Worm (Caenorhabditis elegans): ENCODE measurements around the gene F58H1.3.

The F58H1.3 gene

DNA sequence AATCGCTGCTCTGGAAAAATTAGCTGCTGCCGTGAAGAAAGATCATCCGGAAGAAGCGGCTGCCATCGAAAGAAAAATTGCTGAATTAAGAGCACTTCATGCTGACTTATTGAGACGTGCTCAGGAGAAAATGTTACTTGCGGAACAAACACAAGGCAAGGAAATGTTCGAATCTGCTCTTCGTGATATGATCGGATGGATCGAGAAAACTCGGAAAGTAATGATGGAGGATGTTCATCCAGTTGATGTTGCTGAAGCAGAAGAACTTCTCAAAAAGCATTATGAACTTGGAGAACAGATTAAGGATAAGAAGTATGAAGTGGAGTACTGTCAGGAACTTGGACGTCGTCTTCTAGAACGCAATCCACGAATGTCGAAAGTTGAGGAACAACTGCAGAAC, 27.8 kb upstream of the F58H1.3 start:
- no peak for TF ChIP-seq hmbx-1 (tag; optimal IDR thresholded peaks at IDR 0.05)
- no peak for TF ChIP-seq ceh-36 (tag; optimal IDR thresholded peaks at IDR 0.05)
- no peak for TF ChIP-seq sea-1 (GFP tag; conservative IDR thresholded peaks at IDR 0.05)

DNA sequence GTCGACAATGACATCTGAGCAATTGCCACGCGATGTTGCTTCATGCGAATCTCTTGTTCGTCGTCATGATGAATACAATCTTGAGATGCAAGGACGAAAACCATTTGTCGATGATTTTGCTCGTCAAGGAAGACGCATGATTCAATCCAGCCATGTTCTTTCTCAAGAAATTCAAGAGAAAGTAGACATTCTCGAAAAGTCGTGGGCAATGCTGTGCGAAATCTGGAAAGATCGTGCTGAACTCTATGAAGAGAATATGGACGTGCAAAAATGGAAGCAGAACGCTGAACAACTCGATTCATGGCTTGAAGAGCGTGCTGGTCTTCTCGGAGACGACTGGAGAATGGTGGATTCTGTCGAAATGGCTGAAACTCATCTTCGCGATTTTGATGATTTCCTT, 20.5 kb upstream of the F58H1.3 start:
- TF ChIP-seq aly-1 (tag; optimal IDR thresholded peaks at IDR 0.05) (peak; percentile 18), ceh-13 (GFP tag; optimal IDR thresholded peaks at IDR 0.05) (no peak)

DNA sequence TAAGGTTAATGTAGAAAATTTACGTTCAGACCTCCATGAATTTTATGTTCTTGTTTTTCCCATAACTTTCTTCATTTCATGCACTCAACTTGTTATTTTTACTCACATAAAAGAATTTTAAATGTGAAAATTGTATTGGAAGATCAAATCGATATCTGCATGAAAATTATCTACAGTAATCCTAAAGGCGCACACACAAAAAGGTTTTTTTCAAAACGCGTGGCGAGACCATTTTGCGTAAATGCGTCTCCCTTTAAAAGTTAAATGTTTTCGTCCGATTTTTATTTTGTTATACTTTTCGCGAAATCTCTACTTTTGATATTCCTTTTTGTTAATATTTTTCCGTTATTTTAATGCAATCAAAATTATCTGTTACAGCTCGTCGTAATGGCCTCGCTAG, 16.6 kb upstream of the F58H1.3 start, which contains the start of gene R31.2:
Gene R31.2, plus strand, starts transcription at position 388 of the 400 bp plus-strand sequence.
- no peak for TF ChIP-seq tra-4 (tag; optimal IDR thresholded peaks at IDR 0.05)
- no peak for TF ChIP-seq flt-1 (GFP tag; IDR thresholded peaks at IDR 0.05)
- no peak for TF ChIP-seq ama-1 (optimal IDR thresholded peaks at IDR 0.05)
- TF ChIP-seq pes-1 (GFP tag; IDR thresholded peaks at IDR 0.05): no peak
- TF ChIP-seq hnd-1 (tag; optimal IDR thresholded peaks at IDR 0.05): no peak
- TF ChIP-seq tbx-37 (GFP tag; conservative IDR thresholded peaks at IDR 0.05): no peak
- no peak for TF ChIP-seq ceh-13 (GFP tag; optimal IDR thresholded peaks at IDR 0.05)
- no peak for TF ChIP-seq tbx-11 (GFP tag; IDR thresholded peaks at IDR 0.05)
- TF ChIP-seq ceh-36 (tag; optimal IDR thresholded peaks at IDR 0.05): no peak
- no peak for TF ChIP-seq ets-7 (tag; optimal IDR thresholded peaks at IDR 0.05)
- no peak for TF ChIP-seq B0310.2 (tag; optimal IDR thresholded peaks at IDR 0.05)
- TF ChIP-seq hmg-4 (GFP tag; optimal IDR thresholded peaks at IDR 0.05): no peak
- TF ChIP-seq hmbx-1 (tag; optimal IDR thresholded peaks at IDR 0.05): no peak

DNA sequence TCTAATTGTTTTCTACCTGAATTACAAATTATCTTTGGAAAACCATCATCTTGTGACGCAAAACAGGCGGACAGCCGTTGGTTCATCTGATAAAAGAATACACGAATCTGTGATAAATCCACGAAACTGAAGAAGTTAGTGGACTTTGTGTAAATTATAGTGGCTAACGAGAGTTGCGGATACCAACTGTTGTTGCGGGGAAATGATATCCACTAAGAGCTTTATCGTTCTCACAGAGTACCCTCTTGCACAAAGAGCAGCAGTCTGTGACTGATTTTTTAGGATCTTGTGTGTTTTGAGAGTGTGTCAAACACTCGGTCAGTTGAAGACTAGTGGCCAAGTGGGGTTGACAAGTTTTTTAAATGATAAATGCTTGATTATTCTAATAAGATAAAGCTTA, 14.1 kb upstream of the F58H1.3 start:
- TF ChIP-seq tbx-11 (GFP tag; IDR thresholded peaks at IDR 0.05) (no peak), tra-4 (tag; optimal IDR thresholded peaks at IDR 0.05) (no peak), hmbx-1 (tag; optimal IDR thresholded peaks at IDR 0.05) (no peak), flt-1 (GFP tag; IDR thresholded peaks at IDR 0.05) (no peak), ama-1 (optimal IDR thresholded peaks at IDR 0.05) (no peak), aly-1 (tag; optimal IDR thresholded peaks at IDR 0.05) (no peak), B0310.2 (tag; optimal IDR thresholded peaks at IDR 0.05) (no peak), sea-1 (GFP tag; conservative IDR thresholded peaks at IDR 0.05) (no peak), scrt-1 (GFP tag; IDR thresholded peaks at IDR 0.05) (no peak)

DNA sequence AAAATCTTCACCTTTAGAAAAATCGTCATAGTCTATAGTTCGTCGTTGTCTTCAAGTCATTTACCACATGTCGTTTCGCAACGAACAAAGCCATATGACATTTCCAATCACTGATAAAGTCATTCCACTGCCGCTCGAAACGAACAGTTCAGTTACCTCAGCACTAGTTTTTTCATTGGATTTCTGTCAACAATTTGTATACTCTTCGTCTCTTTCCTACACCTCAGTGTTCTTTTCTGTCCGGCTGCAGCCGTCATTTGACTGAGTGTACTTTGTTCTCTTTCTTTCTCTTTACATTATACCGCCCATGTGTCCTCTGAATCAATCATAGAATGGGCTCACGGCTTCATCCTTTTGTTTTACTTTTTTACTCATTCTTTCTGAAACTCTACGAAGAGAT, 12.5 kb upstream of the F58H1.3 start:
- TF ChIP-seq ama-1 (optimal IDR thresholded peaks at IDR 0.05): no peak
- no peak for TF ChIP-seq hmg-4 (GFP tag; optimal IDR thresholded peaks at IDR 0.05)
- no peak for TF ChIP-seq aly-1 (tag; optimal IDR thresholded peaks at IDR 0.05)
- TF ChIP-seq hmbx-1 (tag; optimal IDR thresholded peaks at IDR 0.05): no peak
- no peak for TF ChIP-seq hnd-1 (tag; optimal IDR thresholded peaks at IDR 0.05)
- no peak for TF ChIP-seq scrt-1 (GFP tag; IDR thresholded peaks at IDR 0.05)
- no peak for TF ChIP-seq ets-7 (tag; optimal IDR thresholded peaks at IDR 0.05)
- no peak for TF ChIP-seq tbx-37 (GFP tag; conservative IDR thresholded peaks at IDR 0.05)
- TF ChIP-seq pes-1 (GFP tag; IDR thresholded peaks at IDR 0.05): no peak
- TF ChIP-seq tra-4 (tag; optimal IDR thresholded peaks at IDR 0.05): no peak
- TF ChIP-seq ceh-13 (GFP tag; optimal IDR thresholded peaks at IDR 0.05): no peak

DNA sequence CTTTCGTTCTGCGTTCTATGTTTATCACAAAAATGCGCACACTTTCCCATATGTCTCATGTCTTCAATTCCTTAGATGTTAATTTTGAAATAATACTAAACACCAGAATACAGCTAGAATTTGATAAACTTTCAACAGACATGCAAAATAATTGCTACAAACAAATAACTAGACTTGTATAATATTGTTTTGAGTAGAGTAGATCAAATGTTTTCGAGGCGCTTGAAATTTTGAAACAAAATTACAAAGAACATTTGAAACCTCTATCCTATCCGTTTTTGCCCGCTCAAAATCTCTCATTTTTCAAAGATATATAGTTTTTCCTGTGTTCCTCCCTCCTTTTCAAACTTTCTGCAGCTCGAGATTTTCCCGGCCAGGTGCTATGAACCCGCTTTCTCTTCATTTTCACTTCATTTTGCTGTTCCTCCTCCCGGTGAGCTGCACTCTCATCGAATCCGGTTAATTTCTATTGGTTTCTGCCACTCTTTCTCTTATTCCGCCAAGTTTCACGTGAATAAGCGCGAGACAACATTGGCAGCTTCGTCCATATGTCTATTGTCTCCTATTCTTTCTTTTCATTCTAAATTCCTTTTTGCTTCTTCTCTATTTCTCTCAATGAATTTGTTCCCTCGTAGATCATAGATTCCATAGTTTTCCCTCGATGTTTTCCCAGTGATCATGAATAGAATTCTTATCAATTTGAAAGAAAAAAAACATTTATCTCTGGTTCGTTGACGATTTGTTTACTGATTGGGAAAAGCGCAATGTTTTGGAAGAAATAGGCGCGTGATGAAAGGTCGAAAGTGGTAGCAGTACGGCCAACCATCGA, 11.9 kb upstream of the F58H1.3 start:
- TF ChIP-seq aly-1 (tag; optimal IDR thresholded peaks at IDR 0.05) (no peak), B0310.2 (tag; optimal IDR thresholded peaks at IDR 0.05) (no peak), scrt-1 (GFP tag; IDR thresholded peaks at IDR 0.05) (no peak), ceh-13 (GFP tag; optimal IDR thresholded peaks at IDR 0.05) (no peak)

DNA sequence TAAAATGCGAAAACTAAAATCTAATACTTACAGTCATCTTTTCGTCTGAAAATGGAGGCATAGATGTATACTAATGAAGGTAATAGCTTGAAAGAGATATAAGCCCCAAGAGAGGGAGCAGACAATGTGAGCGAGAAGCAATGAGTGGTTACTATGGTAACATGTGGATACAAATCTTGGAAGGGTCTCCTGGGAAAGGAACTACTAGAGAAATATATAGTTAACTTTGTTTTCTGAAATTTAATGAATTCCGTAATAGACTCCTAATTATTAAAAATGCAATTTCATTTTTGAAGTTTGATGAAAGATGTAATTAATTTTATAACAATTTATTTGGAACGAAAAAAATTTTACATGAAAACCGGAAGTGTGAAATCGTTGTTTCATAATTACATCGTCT, 6.4 kb upstream of the F58H1.3 start, which contains the start of gene osm-6:
Gene osm-6, minus strand, starts transcription at position 101 of the 400 bp plus-strand sequence.
- TF ChIP-seq aly-1 (tag; optimal IDR thresholded peaks at IDR 0.05) (no peak), ama-1 (optimal IDR thresholded peaks at IDR 0.05) (no peak), pes-1 (GFP tag; IDR thresholded peaks at IDR 0.05) (no peak), B0310.2 (tag; optimal IDR thresholded peaks at IDR 0.05) (no peak), ceh-13 (GFP tag; optimal IDR thresholded peaks at IDR 0.05) (no peak), scrt-1 (GFP tag; IDR thresholded peaks at IDR 0.05) (no peak), hnd-1 (tag; optimal IDR thresholded peaks at IDR 0.05) (no peak), flt-1 (GFP tag; IDR thresholded peaks at IDR 0.05) (no peak), hmbx-1 (tag; optimal IDR thresholded peaks at IDR 0.05) (no peak), sea-1 (GFP tag; conservative IDR thresholded peaks at IDR 0.05) (no peak), tbx-11 (GFP tag; IDR thresholded peaks at IDR 0.05) (no peak), tra-4 (tag; optimal IDR thresholded peaks at IDR 0.05) (no peak), hmg-4 (GFP tag; optimal IDR thresholded peaks at IDR 0.05) (no peak)

DNA sequence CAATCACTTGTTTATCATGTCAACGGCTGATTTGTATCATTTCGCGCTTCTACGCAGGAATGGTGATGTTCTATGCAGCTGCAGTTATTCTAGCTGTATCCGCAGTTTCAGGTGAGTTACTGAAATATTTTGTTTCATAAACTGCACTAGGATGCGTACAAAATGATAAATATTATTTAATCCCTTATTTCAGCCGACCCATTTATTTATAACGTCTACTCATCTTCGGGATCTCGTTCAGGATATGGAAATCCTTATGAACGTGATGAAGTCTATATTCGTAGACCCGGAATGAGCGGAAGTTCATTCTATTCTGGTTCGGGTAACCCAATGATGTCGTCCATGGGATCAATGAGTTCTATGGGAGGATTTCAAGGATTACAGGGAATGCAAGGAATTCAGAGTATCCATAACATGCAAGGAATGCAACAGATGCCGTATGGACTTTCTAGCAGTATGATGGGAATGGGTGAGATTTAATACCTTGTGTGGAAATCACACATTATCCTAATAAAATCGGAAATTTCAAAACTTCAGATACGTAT, 4.7 kb upstream of the F58H1.3 start, which contains the start of gene F58H1.2:
Gene F58H1.2, plus strand, starts transcription at position 51 of the 545 bp plus-strand sequence.
- TF ChIP-seq tbx-37 (GFP tag; conservative IDR thresholded peaks at IDR 0.05): no peak
- TF ChIP-seq ama-1 (optimal IDR thresholded peaks at IDR 0.05): no peak
- TF ChIP-seq sea-1 (GFP tag; conservative IDR thresholded peaks at IDR 0.05): no peak
- no peak for TF ChIP-seq aly-1 (tag; optimal IDR thresholded peaks at IDR 0.05)
- TF ChIP-seq B0310.2 (tag; optimal IDR thresholded peaks at IDR 0.05): no peak
- no peak for TF ChIP-seq ceh-13 (GFP tag; optimal IDR thresholded peaks at IDR 0.05)
- TF ChIP-seq flt-1 (GFP tag; IDR thresholded peaks at IDR 0.05): no peak
- no peak for TF ChIP-seq tbx-11 (GFP tag; IDR thresholded peaks at IDR 0.05)
- TF ChIP-seq F13C5.2 (tag; optimal IDR thresholded peaks at IDR 0.05): no peak
- TF ChIP-seq ets-7 (tag; optimal IDR thresholded peaks at IDR 0.05): no peak
- no peak for TF ChIP-seq pes-1 (GFP tag; IDR thresholded peaks at IDR 0.05)
- no peak for TF ChIP-seq hmbx-1 (tag; optimal IDR thresholded peaks at IDR 0.05)
- TF ChIP-seq hmg-4 (GFP tag; optimal IDR thresholded peaks at IDR 0.05): no peak
- TF ChIP-seq scrt-1 (GFP tag; IDR thresholded peaks at IDR 0.05): no peak
- no peak for TF ChIP-seq ceh-36 (tag; optimal IDR thresholded peaks at IDR 0.05)
- TF ChIP-seq tra-4 (tag; optimal IDR thresholded peaks at IDR 0.05): no peak
- TF ChIP-seq hnd-1 (tag; optimal IDR thresholded peaks at IDR 0.05): no peak

Data from whole organism, early embryonic.